Worm (Caenorhabditis elegans): ENCODE data around the gene lyst-1.

Gene lyst-1

ce11 chrX:12106004-12106403, 34.9 kb downstream of the lyst-1 start:
- TF ChIP-seq zfh-2 (GFP tag; conservative IDR thresholded peaks at IDR 0.05) (no peak), bed-1 (GFP tag; IDR thresholded peaks at IDR 0.05) (no peak), snpc-1.1 (tag; optimal IDR thresholded peaks at IDR 0.05; ENCODE audit: insufficient read depth) (peak; percentile 26), lin-40 (tag; optimal IDR thresholded peaks at IDR 0.05) (peak; percentile 88), F10E7.11 (tag; optimal IDR thresholded peaks at IDR 0.05) (peak; percentile 36), B0035.1 (tag; optimal IDR thresholded peaks at IDR 0.05) (peak; percentile 88), die-1 (tag; optimal IDR thresholded peaks at IDR 0.05) (peak; percentile 98), F23B12.7 (tag; optimal IDR thresholded peaks at IDR 0.05; ENCODE audit: insufficient read depth) (peak; percentile 80), madf-3 (GFP tag; IDR thresholded peaks at IDR 0.05) (0 out of 2 replicates have a peak, but pooled peaks have one; percentile 66), repo-1 (tag; optimal IDR thresholded peaks at IDR 0.05) (peak; percentile 82), ceh-58 (GFP tag; IDR thresholded peaks at IDR 0.05) (no peak), K12H6.12 (tag; optimal IDR thresholded peaks at IDR 0.05) (peak; percentile 79), K11D2.4 (GFP tag; IDR thresholded peaks at IDR 0.05) (peak; percentile 88), F52B5.7 (tag; optimal IDR thresholded peaks at IDR 0.05) (peak; percentile 87), cebp-2 (GFP tag; IDR thresholded peaks at IDR 0.05) (peak; percentile 97), chd-7 (tag; optimal IDR thresholded peaks at IDR 0.05) (peak; percentile 92), hlh-26 (GFP tag; conservative IDR thresholded peaks at IDR 0.05) (no peak), ztf-6 (GFP tag; IDR thresholded peaks at IDR 0.05) (no peak; the same call in 1 of the 2 replicates), lag-1 (GFP tag; IDR thresholded peaks at IDR 0.05) (no peak), Y53G8AR.9 (GFP tag; conservative IDR thresholded peaks at IDR 0.05) (peak; percentile 84), sdz-38 (tag; optimal IDR thresholded peaks at IDR 0.05) (peak; percentile 41), egl-18 (GFP tag; IDR thresholded peaks at IDR 0.05) (peak; percentile 89), gei-17 (GFP tag; optimal IDR thresholded peaks at IDR 0.05) (peak; percentile 84), sea-2 (GFP tag; IDR thresholded peaks at IDR 0.05) (peak; percentile 85; the same call in 1 of the 2 replicates), efl-1 (GFP tag; optimal IDR thresholded peaks at IDR 0.05) (peak; percentile 8), nfyb-1 (GFP tag; IDR thresholded peaks at IDR 0.05) (peak; percentile 93), attf-5 (GFP tag; optimal IDR thresholded peaks at IDR 0.05) (no peak), mel-28 (tag; optimal IDR thresholded peaks at IDR 0.05; ENCODE audit: borderline replicate concordance) (peak; percentile 80), nhr-27 (tag; optimal IDR thresholded peaks at IDR 0.05) (peak; percentile 93), madf-8 (GFP tag; conservative IDR thresholded peaks at IDR 0.05) (no peak), F55B11.4 (tag; optimal IDR thresholded peaks at IDR 0.05; ENCODE audit: borderline replicate concordance, insufficient read depth) (no peak), B0019.2 (GFP tag; conservative IDR thresholded peaks at IDR 0.05) (no peak; the same call in 1 of the 2 replicates), xnd-1 (tag; optimal IDR thresholded peaks at IDR 0.05) (no peak), D2030.7 (GFP tag; IDR thresholded peaks at IDR 0.05) (peak; percentile 78), unc-130 (GFP tag; optimal IDR thresholded peaks at IDR 0.05) (peak; percentile 46), athp-1 (tag; optimal IDR thresholded peaks at IDR 0.05) (peak; percentile 32), nfya-2 (GFP tag; IDR thresholded peaks at IDR 0.05) (no peak), ceh-100 (GFP tag; IDR thresholded peaks at IDR 0.05) (peak; percentile 52), B0336.3 (GFP tag; IDR thresholded peaks at IDR 0.05) (no peak), nhr-120 (GFP tag; IDR thresholded peaks at IDR 0.05) (peak; percentile 94; the same call in 1 of the 2 replicates), hsf-1 (GFP tag; IDR thresholded peaks at IDR 0.05) (no peak), mcd-1 (GFP tag; IDR thresholded peaks at IDR 0.05) (peak; percentile 72), Y56A3A.18 (GFP tag; IDR thresholded peaks at IDR 0.05) (peak; percentile 96), dpff-1 (tag; optimal IDR thresholded peaks at IDR 0.05) (peak; percentile 6), egrh-3 (GFP tag; IDR thresholded peaks at IDR 0.05) (no peak; the same call in 1 of the 2 replicates), attf-6 (GFP tag; IDR thresholded peaks at IDR 0.05) (peak; percentile 60; the same call in 1 of the 2 replicates), ccch-3 (GFP tag; optimal IDR thresholded peaks at IDR 0.05) (peak; percentile 12), madf-10 (tag; optimal IDR thresholded peaks at IDR 0.05) (peak; percentile 85), lsl-1 (GFP tag; optimal IDR thresholded peaks at IDR 0.05) (no peak)
